Worm (Caenorhabditis elegans) whole organism, midembryonic: ENCODE data around the gene srp-8.

Experiments
- T22C8.4 ChIP-seq: fragments of 200-800 bp; sonication (Bioruptor generic); IDR thresholded peaks from 2 replicates; pipeline ENCODE4 v1.3.6; 2022; ENCODE audit warnings: missing genetic modification characterization, missing compliant biosample characterization
- cog-1 ChIP-seq: sonication (generic microtip); optimal IDR thresholded peaks from 2 replicates; lab custom pipeline; 2016; ENCODE audit warnings: missing genetic modification characterization, missing compliant biosample characterization
- flt-1 ChIP-seq: fragments of 200-800 bp; sonication (Bioruptor generic); IDR thresholded peaks from 2 replicates; pipeline ENCODE4 v1.3.6; 2022; ENCODE audit warnings: missing genetic modification characterization, missing compliant biosample characterization
- klf-2 ChIP-seq: fragments of 200-800 bp; sonication (Bioruptor generic); conservative IDR thresholded peaks from 2 replicates; pipeline ENCODE4 v1.3.6; 2022; ENCODE audit warnings: missing genetic modification reagents, missing genetic modification characterization, missing compliant biosample characterization
- med-1 ChIP-seq: sonication (generic microtip); optimal IDR thresholded peaks from 2 replicates; lab custom pipeline; 2017; ENCODE audit warnings: missing genetic modification characterization, mild to moderate bottlenecking, missing compliant biosample characterization, antibody characterized with exemption, missing genetic modification reagents; ENCODE audit not compliant: insufficient read depth
- ref-1 ChIP-seq: fragments of 200-800 bp; sonication (Bioruptor generic); conservative IDR thresholded peaks from 2 replicates; pipeline ENCODE4 v1.3.6; 2022; ENCODE audit warnings: missing genetic modification reagents, missing genetic modification characterization, missing compliant biosample characterization
- tab-1 ChIP-seq: fragments of 200-800 bp; sonication (Bioruptor generic); IDR thresholded peaks from 2 replicates; pipeline ENCODE4 v1.3.6; 2022; ENCODE audit warnings: missing genetic modification characterization, missing compliant biosample characterization
- ztf-23 ChIP-seq: fragments of 200-800 bp; sonication (Bioruptor generic); IDR thresholded peaks from 2 replicates; pipeline ENCODE4 v1.3.6; 2022; ENCODE audit warnings: missing genetic modification reagents, missing genetic modification characterization, missing compliant biosample characterization
- ztf-29 ChIP-seq: fragments of 200-800 bp; sonication (Bioruptor generic); IDR thresholded peaks from 2 replicates; pipeline ENCODE4 v1.3.6; 2022; ENCODE audit warnings: missing genetic modification reagents, missing genetic modification characterization, missing compliant biosample characterization

The srp-8 gene

ce11 chrV:8230056-8230455 is 46.6 kb downstream of the srp-8 start:
- TF ChIP-seq tab-1 (GFP tag; lab: Robert Waterston, UW), result peak; percentile 72; the same call in 1 of the 2 replicates
- no peak for TF ChIP-seq ref-1 (GFP tag; lab: Robert Waterston, UW)
- TF ChIP-seq klf-2, result no peak
- 0 out of 2 replicates have a peak, but pooled peaks have one; percentile 7 for TF ChIP-seq T22C8.4 (GFP tag; lab: Robert Waterston, UW)
- no peak for TF ChIP-seq med-1 (GFP tag; lab: Kevin White, UChicago)
- TF ChIP-seq ztf-29 (GFP tag; lab: Robert Waterston, UW), result no peak
- TF ChIP-seq ztf-23, result peak; percentile 70; the same call in 1 of the 2 replicates
- TF ChIP-seq cog-1 (tag; lab: Kevin White, UChicago), result no peak
- peak; percentile 60; the same call in 1 of the 2 replicates for TF ChIP-seq flt-1 (GFP tag; lab: Robert Waterston, UW)

ce11 chrV:8235331-8235730 is 51.8 kb downstream of the srp-8 start:
- TF ChIP-seq med-1 (GFP tag; lab: Kevin White, UChicago) (no peak), klf-2 (no peak), flt-1 (GFP tag; lab: Robert Waterston, UW) (0 out of 2 replicates have a peak, but pooled peaks have one; percentile 68), ztf-23 (0 out of 2 replicates have a peak, but pooled peaks have one; percentile 45), cog-1 (tag; lab: Kevin White, UChicago) (no peak), ref-1 (GFP tag; lab: Robert Waterston, UW) (peak; percentile 47), T22C8.4 (GFP tag; lab: Robert Waterston, UW) (0 out of 2 replicates have a peak, but pooled peaks have one; percentile 40), tab-1 (GFP tag; lab: Robert Waterston, UW) (no peak; the same call in 1 of the 2 replicates), ztf-29 (GFP tag; lab: Robert Waterston, UW) (peak; percentile 59; the same call in 1 of the 2 replicates)
